Worm (Caenorhabditis elegans): ENCODE data around the gene hrpf-2.

Gene hrpf-2

DNA sequence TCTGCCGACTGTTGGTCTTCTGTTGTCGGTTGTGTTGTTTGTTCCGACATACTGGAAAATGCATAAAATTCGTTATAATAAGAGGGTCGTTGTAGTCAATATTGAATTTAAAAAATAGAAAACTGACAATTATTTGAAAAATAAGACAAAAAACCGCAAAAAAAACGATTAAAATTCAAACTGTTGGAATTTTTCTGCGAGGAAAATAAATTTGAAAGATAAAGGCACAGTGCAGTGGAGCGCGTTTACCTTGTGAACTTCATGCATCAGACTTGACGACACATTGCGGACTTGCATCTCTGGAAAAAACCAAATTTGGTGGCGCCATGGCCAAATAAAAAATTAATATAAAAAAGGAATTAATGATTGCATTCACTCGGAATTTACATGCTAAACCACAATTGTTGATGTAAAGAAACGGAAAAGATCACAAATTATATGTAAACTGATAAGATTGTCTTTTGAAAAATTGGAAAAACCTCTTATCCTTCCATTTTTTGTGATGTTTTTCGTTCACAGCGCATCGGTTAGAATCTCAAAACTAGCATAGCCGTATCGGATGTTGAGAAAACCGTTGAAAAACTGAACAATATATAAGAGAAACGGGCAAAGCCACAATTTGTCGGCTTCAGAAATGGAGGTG is at the start of gene hrpf-2, which contains the start of gene bli-6:
hrpf-2 (minus strand) TSS at position 51 of the 643 bp plus-strand sequence.
bli-6 (plus strand) TSS at position 593 of the 643 bp plus-strand sequence.
- TF ChIP-seq unc-62 (GFP tag; optimal IDR thresholded peaks at IDR 0.05) = no peak

DNA sequence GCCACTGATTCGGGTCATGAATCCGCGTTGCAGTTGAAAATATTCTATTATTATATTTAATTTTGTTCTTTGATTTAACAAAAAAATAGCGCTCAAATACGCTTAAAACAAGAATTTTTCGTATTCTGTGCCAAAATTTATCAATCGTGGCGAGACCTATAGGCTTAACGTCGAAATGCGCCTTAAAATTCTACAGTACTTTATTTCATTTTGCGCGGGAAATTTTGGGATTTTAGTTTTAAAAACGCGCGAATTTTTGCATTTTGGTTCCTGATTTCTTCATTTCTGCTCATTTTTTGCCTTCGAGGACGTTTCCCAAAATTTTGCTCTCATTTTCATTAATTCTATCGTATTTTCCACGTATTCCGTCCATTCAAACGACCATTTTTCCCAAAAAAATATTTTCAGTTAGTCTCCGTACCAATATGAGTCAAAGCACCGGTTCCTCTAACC is 44.9 kb upstream of the hrpf-2 start, which contains the start of gene puf-11:
puf-11 (plus strand) TSS at position 403 of the 453 bp plus-strand sequence.
- TF ChIP-seq unc-62 (GFP tag; optimal IDR thresholded peaks at IDR 0.05) = no peak

DNA sequence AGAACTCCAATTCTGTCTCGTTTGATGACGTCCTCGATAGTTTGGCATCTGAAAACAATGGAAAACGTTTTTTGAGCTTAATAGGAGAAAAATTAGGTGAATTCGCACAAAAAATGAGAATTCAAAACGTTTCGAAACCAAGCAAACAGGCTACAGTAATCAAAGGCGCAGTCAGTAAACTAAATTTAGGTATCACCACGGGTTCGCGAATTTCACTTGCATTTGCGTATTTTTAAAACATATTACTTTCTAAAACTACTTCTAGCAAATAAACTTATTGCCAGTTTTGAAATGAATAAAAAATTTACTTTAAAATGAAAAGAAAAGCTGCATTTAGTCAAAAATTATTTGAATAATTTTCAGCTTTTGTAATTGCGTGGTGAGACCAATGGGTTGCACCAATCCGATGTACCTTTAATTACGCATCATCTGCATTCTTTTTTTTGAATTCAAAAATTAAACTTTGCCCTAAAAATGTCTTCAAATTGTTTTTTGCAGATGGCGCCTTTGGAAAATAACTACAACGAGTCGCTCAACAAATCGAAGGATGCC is 42.8 kb upstream of the hrpf-2 start, which contains the start of the genes Y73B6BL.23 and htp-2:
Y73B6BL.23 (minus strand) TSS at position 51 of the 552 bp plus-strand sequence.
htp-2 (plus strand) TSS at position 492 of the 552 bp plus-strand sequence.
- TF ChIP-seq unc-62 (GFP tag; optimal IDR thresholded peaks at IDR 0.05) = no peak

ce11 chrIV:6417612-6418011 is 41.3 kb upstream of the hrpf-2 start:
- no peak for TF ChIP-seq unc-62 (GFP tag; optimal IDR thresholded peaks at IDR 0.05)

- TF ChIP-seq unc-62 (GFP tag; optimal IDR thresholded peaks at IDR 0.05) = no peak
Observed at ce11 chrIV:6416553-6416952, 40.2 kb upstream of the hrpf-2 start, which contains the start of gene Y73B6BL.22. Gene Y73B6BL.22, minus strand, starts transcription at chrIV:6416653.

ce11 chrIV:6415149-6415548 is 38.8 kb upstream of the hrpf-2 start, which contains the start of gene exos-2:
Gene exos-2, plus strand, starts transcription at chrIV:6415478.
- TF ChIP-seq unc-62 (GFP tag; optimal IDR thresholded peaks at IDR 0.05) = no peak

- TF ChIP-seq unc-62 (GFP tag; optimal IDR thresholded peaks at IDR 0.05) = no peak
Observed at ce11 chrIV:6413482-6413881, 37.2 kb upstream of the hrpf-2 start, which contains the start of gene nlp-71. Gene nlp-71, minus strand, starts transcription at chrIV:6413582.

DNA sequence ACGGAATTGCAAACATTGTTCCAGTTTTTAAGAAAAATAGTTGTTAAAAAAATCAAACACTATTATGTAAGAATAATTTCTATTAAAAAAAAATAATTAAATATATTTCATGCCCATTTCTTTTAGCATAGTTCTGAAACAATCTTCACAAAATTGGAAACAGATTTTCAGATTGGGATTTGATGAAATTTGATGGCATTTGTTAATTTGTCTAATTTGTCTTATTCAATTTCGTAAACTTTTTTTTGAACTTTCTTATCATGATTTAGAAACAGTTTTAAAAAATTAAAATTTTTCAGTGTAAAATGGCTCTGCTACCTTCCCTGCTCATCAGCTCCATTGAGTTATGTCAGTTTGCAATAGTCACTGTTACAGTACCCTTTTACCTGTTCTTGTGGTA is 28.5 kb upstream of the hrpf-2 start, which contains the start of gene srv-13:
srv-13 (plus strand) TSS at position 301 of the 400 bp plus-strand sequence.
- no peak for TF ChIP-seq unc-62 (GFP tag; optimal IDR thresholded peaks at IDR 0.05)

DNA sequence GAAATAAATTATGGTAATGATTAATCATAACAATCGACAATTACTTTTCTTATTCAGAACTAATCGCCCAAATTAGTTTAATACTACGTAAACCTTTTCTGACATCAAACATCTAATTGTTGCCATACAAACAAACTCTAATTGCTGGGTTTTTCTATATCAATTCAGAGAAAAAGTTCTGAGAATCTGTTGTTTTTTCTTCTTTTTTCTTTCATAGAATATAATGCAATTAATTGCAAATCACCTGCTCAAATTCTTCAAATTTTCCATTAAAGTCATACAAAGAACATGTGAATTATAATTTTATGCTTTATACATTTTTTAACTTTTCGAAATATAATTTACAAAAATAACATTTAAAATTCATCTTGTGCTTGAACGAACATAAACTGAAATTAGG is 27.1 kb upstream of the hrpf-2 start:
- TF ChIP-seq unc-62 (GFP tag; optimal IDR thresholded peaks at IDR 0.05) = no peak

ce11 chrIV:6402386-6402905 is 26.1 kb upstream of the hrpf-2 start, which contains the start of gene sfrp-1:
Gene sfrp-1, minus strand, starts transcription at chrIV:6402436.
- TF ChIP-seq unc-62 (GFP tag; optimal IDR thresholded peaks at IDR 0.05) = no peak

- TF ChIP-seq unc-62 (GFP tag; optimal IDR thresholded peaks at IDR 0.05) = no peak
Observed at ce11 chrIV:6395190-6395589, 18.9 kb upstream of the hrpf-2 start.

- no peak for TF ChIP-seq unc-62 (GFP tag; optimal IDR thresholded peaks at IDR 0.05)
Observed at ce11 chrIV:6393329-6393728, 17.0 kb upstream of the hrpf-2 start.

DNA sequence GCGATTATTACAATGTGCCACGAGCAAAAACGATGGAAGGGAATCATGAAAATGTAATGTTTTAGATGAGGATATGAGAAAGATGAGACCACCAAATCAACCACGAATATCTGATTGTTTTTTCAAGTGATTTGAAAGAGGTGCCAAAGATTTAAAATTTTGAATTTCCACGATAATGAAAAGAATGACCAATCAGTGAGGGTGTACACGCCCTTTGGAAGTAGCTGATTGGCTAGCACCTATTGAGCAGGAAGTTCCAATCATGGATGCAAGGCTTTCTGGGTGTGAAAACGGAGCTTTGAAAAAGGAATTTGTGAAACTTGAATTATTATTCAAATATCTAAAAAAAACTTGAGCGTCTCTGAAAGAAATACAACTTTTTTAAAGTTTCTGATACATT is 15.2 kb upstream of the hrpf-2 start:
- TF ChIP-seq unc-62 (GFP tag; optimal IDR thresholded peaks at IDR 0.05) = no peak

DNA sequence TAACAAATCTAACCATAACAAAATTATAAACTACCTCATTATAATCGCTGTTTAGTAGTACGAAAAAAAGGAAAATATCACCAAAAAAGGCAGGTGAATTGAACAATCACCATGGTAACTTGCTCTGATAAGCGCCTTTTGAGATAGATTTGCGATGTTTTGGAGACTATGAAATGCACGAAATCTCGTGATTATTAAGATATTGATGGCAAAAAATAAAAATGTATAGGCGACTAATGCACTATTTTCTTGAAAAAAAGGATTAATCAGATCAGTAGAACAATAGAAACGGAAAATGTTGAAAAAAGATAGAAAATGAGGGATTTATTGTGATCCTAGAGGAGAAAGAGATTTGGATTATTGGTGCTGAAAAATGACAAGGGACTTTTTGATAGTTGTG is 12.2 kb upstream of the hrpf-2 start:
- TF ChIP-seq unc-62 (GFP tag; optimal IDR thresholded peaks at IDR 0.05) = no peak

ce11 chrIV:6385010-6385409 is 8.7 kb upstream of the hrpf-2 start:
- TF ChIP-seq unc-62 (GFP tag; optimal IDR thresholded peaks at IDR 0.05) = no peak

- no peak for TF ChIP-seq unc-62 (GFP tag; optimal IDR thresholded peaks at IDR 0.05)
Observed at ce11 chrIV:6383970-6384369, 7.6 kb upstream of the hrpf-2 start, which contains the start of gene shl-1. Gene shl-1, minus strand, starts transcription at chrIV:6384070.
